Fruit fly (Drosophila melanogaster): ENCODE data around the gene tutl.

- TF ChIP-seq CG15710 (tag; optimal IDR thresholded peaks at IDR 0.05) (no peak), CG17806 (tag; optimal IDR thresholded peaks at IDR 0.05) (no peak), Pif1B (GFP tag; optimal IDR thresholded peaks at IDR 0.05) (no peak), CG14655 (GFP tag; optimal IDR thresholded peaks at IDR 0.05) (no peak), D1 (tag; optimal IDR thresholded peaks at IDR 0.05) (no peak), EcR (GFP tag; optimal IDR thresholded peaks at IDR 0.05) (no peak), CG9948 (tag; optimal IDR thresholded peaks at IDR 0.05) (no peak)
These were observed 638 bp upstream of the tutl start for dm6 chr2L:4282339-4282680.

Data from whole organism, pupa.